Worm (Caenorhabditis elegans): ENCODE data around the gene str-255.

The str-255 gene

ce11 chrV:2118574-2118973 lies 45.1 kb downstream of the str-255 start, which contains the start of gene bgnt-1.2:
bgnt-1.2 (minus strand) TSS chrV:2118674.
- TF ChIP-seq flh-1 (GFP tag; optimal IDR thresholded peaks at IDR 0.05) (no peak), ceh-39 (tag; optimal IDR thresholded peaks at IDR 0.05) (no peak), nhr-237 (tag; optimal IDR thresholded peaks at IDR 0.05) (no peak)

All from whole organism, mixed stage, embryonic.